Worm (Caenorhabditis elegans) whole organism, L2 larva: ENCODE results near the gene T23G5.3.

ENCODE experiments used
- C34F6.9 ChIP-seq: fragments of 150-350 bp; optimal IDR thresholded peaks from 2 replicates; lab custom pipeline; 2014; ENCODE audit warnings: missing biosample characterization, missing genetic modification characterization
- F13H6.1 ChIP-seq: sonication (generic microtip); optimal IDR thresholded peaks from 2 replicates; lab custom pipeline; 2016; ENCODE audit warnings: missing genetic modification characterization, missing compliant biosample characterization
- Y55F3AM.14 ChIP-seq: fragments of 200-800 bp; sonication (Bioruptor generic); optimal IDR thresholded peaks from 2 replicates; lab custom pipeline; 2018; ENCODE audit warnings: mild to moderate bottlenecking, missing genetic modification characterization, missing compliant biosample characterization
- ZK546.5 ChIP-seq: sonication (generic microtip); optimal IDR thresholded peaks from 2 replicates; lab custom pipeline; 2017; ENCODE audit warnings: missing biosample characterization, missing genetic modification characterization
- alr-1 ChIP-seq: fragments of 150-350 bp; optimal IDR thresholded peaks from 2 replicates; lab custom pipeline; 2014; ENCODE audit warnings: missing biosample characterization, missing genetic modification characterization
- ama-1 ChIP-seq: fragments of 150-350 bp; optimal IDR thresholded peaks from 2 replicates; lab custom pipeline; 2018; ENCODE audit warnings: inconsistent platforms
- blmp-1 ChIP-seq: sonication (generic microtip); optimal IDR thresholded peaks from 2 replicates; lab custom pipeline; 2017; ENCODE audit warnings: missing genetic modification characterization, mild to moderate bottlenecking, missing compliant biosample characterization, antibody characterized with exemption, moderate library complexity; ENCODE audit not compliant: insufficient read depth
- ceh-16 ChIP-seq: fragments of 150-350 bp; optimal IDR thresholded peaks from 2 replicates; lab custom pipeline; 2014; ENCODE audit warnings: missing biosample characterization, missing genetic modification characterization
- ceh-82 ChIP-seq: fragments of 150-350 bp; optimal IDR thresholded peaks from 2 replicates; lab custom pipeline; 2014; ENCODE audit warnings: missing biosample characterization, missing genetic modification characterization
- dmd-4 ChIP-seq: sonication (generic microtip); optimal IDR thresholded peaks from 2 replicates; lab custom pipeline; 2017; ENCODE audit warnings: missing biosample characterization, missing genetic modification characterization
- egl-27 ChIP-seq: sonication (generic microtip); optimal IDR thresholded peaks from 3 replicates; lab custom pipeline; 2017; ENCODE audit warnings: missing biosample characterization, missing genetic modification reagents, missing genetic modification characterization
- elt-1 ChIP-seq: fragments of 150-350 bp; optimal IDR thresholded peaks from 2 replicates; lab custom pipeline; 2014; ENCODE audit warnings: missing biosample characterization, missing genetic modification characterization
- elt-3 ChIP-seq: sonication (generic microtip); optimal IDR thresholded peaks from 2 replicates; lab custom pipeline; 2017; ENCODE audit warnings: missing biosample characterization, missing genetic modification characterization
- fos-1 ChIP-seq: fragments of 150-350 bp; optimal IDR thresholded peaks from 2 replicates; lab custom pipeline; 2014; ENCODE audit warnings: missing biosample characterization, missing genetic modification characterization
- gmeb-1 ChIP-seq: fragments of 150-350 bp; optimal IDR thresholded peaks from 2 replicates; lab custom pipeline; 2014; ENCODE audit warnings: missing biosample characterization, missing genetic modification characterization
- lin-11 ChIP-seq: fragments of 150-350 bp; sonication (generic microtip); optimal IDR thresholded peaks from 2 replicates; lab custom pipeline; 2014; ENCODE audit warnings: missing biosample characterization, missing genetic modification characterization, inconsistent platforms, mixed read lengths
- lin-13 ChIP-seq: fragments of 150-350 bp; optimal IDR thresholded peaks from 2 replicates; lab custom pipeline; 2014; ENCODE audit warnings: missing biosample characterization, missing genetic modification reagents, missing genetic modification characterization
- lin-39 ChIP-seq: fragments of 150-350 bp; optimal IDR thresholded peaks from 2 replicates; lab custom pipeline; 2014; ENCODE audit warnings: missing biosample characterization, missing genetic modification reagents, missing genetic modification characterization
- lsy-2 ChIP-seq, 2 experiments: fragments of 150-350 bp in 1 of 2; sonication (generic microtip) in 1 of 2; optimal IDR thresholded peaks; 2 replicates each; lab custom pipeline; 2014 to 2017; ENCODE audit warnings: missing biosample characterization in 2 of 2, missing genetic modification characterization in 2 of 2
- mab-5 ChIP-seq: fragments of 150-350 bp; optimal IDR thresholded peaks from 2 replicates; lab custom pipeline; 2014; ENCODE audit warnings: missing biosample characterization, missing genetic modification characterization
- nhr-10 ChIP-seq: sonication (generic microtip); optimal IDR thresholded peaks from 2 replicates; lab custom pipeline; 2017; ENCODE audit warnings: missing biosample characterization, missing genetic modification characterization
- nhr-129 ChIP-seq: fragments of 150-350 bp; optimal IDR thresholded peaks from 2 replicates; lab custom pipeline; 2014; ENCODE audit warnings: missing biosample characterization, missing genetic modification characterization
- nhr-21 ChIP-seq: fragments of 150-350 bp; optimal IDR thresholded peaks from 2 replicates; lab custom pipeline; 2014; ENCODE audit warnings: missing biosample characterization, missing genetic modification characterization
- nhr-237 ChIP-seq: fragments of 150-350 bp; optimal IDR thresholded peaks from 2 replicates; lab custom pipeline; 2014; ENCODE audit warnings: missing biosample characterization, missing genetic modification characterization
- nhr-25 ChIP-seq: fragments of 150-350 bp; sonication (generic microtip); optimal IDR thresholded peaks from 3 replicates; lab custom pipeline; 2014; ENCODE audit warnings: missing biosample characterization, missing genetic modification characterization
- nhr-77 ChIP-seq: fragments of 150-350 bp; optimal IDR thresholded peaks from 2 replicates; lab custom pipeline; 2014; ENCODE audit warnings: missing biosample characterization, missing genetic modification characterization
- sem-4 ChIP-seq: fragments of 150-350 bp; optimal IDR thresholded peaks from 2 replicates; lab custom pipeline; 2014; ENCODE audit warnings: missing biosample characterization, missing genetic modification reagents, missing genetic modification characterization
- skn-1 ChIP-seq: sonication (generic microtip); optimal IDR thresholded peaks from 2 replicates; lab custom pipeline; 2017; ENCODE audit warnings: missing biosample characterization, missing genetic modification characterization
- sma-3 ChIP-seq: sonication (generic microtip); optimal IDR thresholded peaks from 2 replicates; lab custom pipeline; 2016; ENCODE audit warnings: missing genetic modification reagents, missing genetic modification characterization, missing compliant biosample characterization
- sma-9 ChIP-seq, 2 experiments: fragments of 150-350 bp in 1 of 2; sonication (generic microtip) in 1 of 2; optimal IDR thresholded peaks; 2 replicates each; lab custom pipeline; 2014 to 2016; ENCODE audit warnings: missing genetic modification characterization in 2 of 2, mild to moderate bottlenecking in 1 of 2, missing biosample characterization in 1 of 2, missing compliant biosample characterization in 1 of 2, missing genetic modification reagents in 1 of 2, moderate library complexity in 1 of 2
- unc-55 ChIP-seq: fragments of 150-350 bp; sonication (generic microtip); optimal IDR thresholded peaks from 3 replicates; lab custom pipeline; 2014; ENCODE audit warnings: missing biosample characterization, missing genetic modification reagents, missing genetic modification characterization
- unc-62 ChIP-seq: fragments of 150-350 bp; optimal IDR thresholded peaks from 2 replicates; lab custom pipeline; 2014; ENCODE audit warnings: missing biosample characterization, missing genetic modification reagents, missing genetic modification characterization
- zag-1 ChIP-seq: fragments of 150-350 bp; optimal IDR thresholded peaks from 2 replicates; lab custom pipeline; 2014; ENCODE audit warnings: missing biosample characterization, missing genetic modification characterization
- ztf-11 ChIP-seq: sonication (generic microtip); optimal IDR thresholded peaks from 2 replicates; lab custom pipeline; 2017; ENCODE audit warnings: missing biosample characterization, missing genetic modification characterization
- ztf-4 ChIP-seq: fragments of 150-350 bp; optimal IDR thresholded peaks from 2 replicates; lab custom pipeline; 2014; ENCODE audit warnings: missing biosample characterization, missing genetic modification characterization

T23G5.3 gene

ce11 chrIII:9270183-9270582 is 39.1 kb upstream of the T23G5.3 start:
- peak; percentile 21 for TF ChIP-seq sma-9 (GFP tag; optimal IDR thresholded peaks at IDR 0.05; lab: Kevin White, UChicago)
- no peak for TF ChIP-seq sma-9 (tag; optimal IDR thresholded peaks at IDR 0.05; lab: Kevin White, UChicago)
- no peak for TF ChIP-seq elt-3 (tag; lab: Kevin White, UChicago)
- TF ChIP-seq Y55F3AM.14 (GFP tag; lab: Kevin White, UChicago): no peak
- TF ChIP-seq fos-1 (tag; lab: Kevin White, UChicago): peak; percentile 21
- peak; percentile 40 for TF ChIP-seq mab-5 (tag; lab: Kevin White, UChicago)
- peak; percentile 36 for TF ChIP-seq zag-1 (tag; lab: Kevin White, UChicago)
- peak; percentile 2 for TF ChIP-seq F13H6.1 (tag; lab: Kevin White, UChicago)
- no peak for TF ChIP-seq elt-1
- no peak for TF ChIP-seq sma-3 (GFP tag; lab: Kevin White, UChicago)
- peak; percentile 69 for TF ChIP-seq unc-55 (GFP tag; lab: Kevin White, UChicago)
- no peak for TF ChIP-seq lin-39 (tag; lab: Kevin White, UChicago)
- TF ChIP-seq ztf-11 (tag; lab: Kevin White, UChicago): no peak
- no peak for TF ChIP-seq blmp-1 (tag; lab: Kevin White, UChicago)
- no peak for TF ChIP-seq lsy-2 (tag; optimal IDR thresholded peaks at IDR 0.05; lab: Kevin White, UChicago)
- TF ChIP-seq skn-1 (tag; lab: Kevin White, UChicago): no peak
- TF ChIP-seq sem-4 (tag; lab: Kevin White, UChicago): no peak
- TF ChIP-seq egl-27 (tag; lab: Kevin White, UChicago): no peak

- peak; percentile 56 for TF ChIP-seq blmp-1 (tag; lab: Kevin White, UChicago)
- TF ChIP-seq nhr-129 (tag; lab: Kevin White, UChicago): peak; percentile 16
- TF ChIP-seq sma-3 (GFP tag; lab: Kevin White, UChicago): peak; percentile 57
- peak; percentile 49 for TF ChIP-seq nhr-21
- TF ChIP-seq F13H6.1 (tag; lab: Kevin White, UChicago): peak; percentile 8
- TF ChIP-seq nhr-25 (tag; lab: Kevin White, UChicago): peak; percentile 66
- peak; percentile 60 for TF ChIP-seq sma-9 (GFP tag; optimal IDR thresholded peaks at IDR 0.05; lab: Kevin White, UChicago)
- no peak for TF ChIP-seq sma-9 (tag; optimal IDR thresholded peaks at IDR 0.05; lab: Kevin White, UChicago)
- no peak for TF ChIP-seq ceh-82
- no peak for TF ChIP-seq unc-55 (GFP tag; lab: Kevin White, UChicago)
- no peak for TF ChIP-seq unc-62 (GFP tag; lab: Kevin White, UChicago)
- peak; percentile 38 for TF ChIP-seq gmeb-1 (tag; lab: Kevin White, UChicago)
- peak; percentile 36 for TF ChIP-seq fos-1 (tag; lab: Kevin White, UChicago)
- TF ChIP-seq lsy-2 (tag; optimal IDR thresholded peaks at IDR 0.05; lab: Kevin White, UChicago): peak in 1 of 2 experiments; percentile 19
- no peak for TF ChIP-seq ceh-16
- peak; percentile 60 for TF ChIP-seq sem-4 (tag; lab: Kevin White, UChicago)
- TF ChIP-seq ZK546.5: no peak
These were observed 38.0 kb upstream of the T23G5.3 start, which contains the start of gene clip-1 for ce11 chrIII:9269012-9269471. clip-1 (minus strand) TSS chrIII:9269062.

DNA sequence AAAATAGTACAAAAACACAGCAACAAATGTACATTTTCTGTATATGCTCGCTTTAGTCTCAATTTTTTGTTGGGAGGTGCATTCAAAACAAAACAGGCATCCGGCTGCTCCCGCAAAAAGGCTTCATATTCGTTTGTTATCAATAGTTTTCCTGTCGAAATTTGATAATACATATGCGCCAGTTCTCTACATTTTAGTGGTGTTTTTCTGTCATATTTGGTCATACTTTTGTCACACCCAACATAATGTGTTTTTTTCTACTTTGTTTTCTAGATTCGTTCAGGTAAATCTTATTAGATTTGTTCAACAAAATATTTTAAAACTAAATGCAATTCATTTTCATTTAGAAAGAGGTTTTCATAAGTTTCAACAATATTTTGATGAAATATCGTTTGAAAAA is 27.4 kb upstream of the T23G5.3 start:
- TF ChIP-seq nhr-10 (no peak), alr-1 (tag; lab: Kevin White, UChicago) (no peak), ZK546.5 (no peak), ama-1 (no peak), nhr-77 (tag; lab: Kevin White, UChicago) (no peak), lsy-2 (tag; optimal IDR thresholded peaks at IDR 0.05; lab: Kevin White, UChicago) (no peak), sma-9 (GFP tag; optimal IDR thresholded peaks at IDR 0.05; lab: Kevin White, UChicago) (no peak), sma-9 (tag; optimal IDR thresholded peaks at IDR 0.05; lab: Kevin White, UChicago) (no peak), lin-39 (tag; lab: Kevin White, UChicago) (no peak), nhr-129 (tag; lab: Kevin White, UChicago) (no peak), elt-1 (no peak), fos-1 (tag; lab: Kevin White, UChicago) (no peak), dmd-4 (no peak), sem-4 (tag; lab: Kevin White, UChicago) (no peak), lin-11 (tag; lab: Kevin White, UChicago) (no peak), zag-1 (tag; lab: Kevin White, UChicago) (no peak), ztf-4 (no peak), C34F6.9 (tag; lab: Kevin White, UChicago) (no peak), ceh-16 (no peak), nhr-237 (no peak), nhr-21 (no peak)

DNA sequence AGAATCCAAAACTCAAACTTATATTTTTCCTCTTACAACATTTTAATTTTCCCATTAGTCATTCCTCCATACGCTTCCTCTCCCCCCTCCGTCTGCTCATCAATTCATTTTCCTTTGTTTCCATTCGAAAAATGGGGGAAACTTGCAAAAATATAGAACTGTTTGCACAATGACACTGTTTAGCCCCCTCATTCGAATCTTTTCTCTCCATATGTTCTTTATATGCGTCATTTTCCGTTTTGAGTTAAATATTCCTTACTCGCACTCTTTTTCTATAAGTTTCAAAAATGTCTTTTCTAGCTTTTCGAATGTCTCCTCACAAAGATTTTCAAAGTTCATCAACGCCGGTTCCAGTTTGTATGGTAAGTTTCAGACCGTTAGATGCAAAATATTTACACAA is 25.9 kb upstream of the T23G5.3 start, which contains the start of gene M01A8.1:
Gene M01A8.1, plus strand, starts transcription at position 301 of the 400 bp plus-strand sequence.
- no peak for TF ChIP-seq lin-13
